Worm (Caenorhabditis elegans) whole organism, L2 larva: ENCODE measurements around the gene cmtr-2.

ENCODE experiments used
- C34F6.9 ChIP-seq: fragments of 150-350 bp; optimal IDR thresholded peaks from 2 replicates; lab custom pipeline; 2014; ENCODE audit warnings: missing biosample characterization, missing genetic modification characterization
- crh-2 ChIP-seq: sonication (generic microtip); optimal IDR thresholded peaks from 2 replicates; lab custom pipeline; 2017; ENCODE audit warnings: missing biosample characterization, missing genetic modification characterization
- skn-1 ChIP-seq: sonication (generic microtip); optimal IDR thresholded peaks from 2 replicates; lab custom pipeline; 2017; ENCODE audit warnings: missing biosample characterization, missing genetic modification characterization
- snpc-4 ChIP-seq: fragments of 150-350 bp; optimal IDR thresholded peaks from 2 replicates; lab custom pipeline; 2014; ENCODE audit warnings: missing biosample characterization, missing genetic modification characterization
- zag-1 ChIP-seq: fragments of 150-350 bp; optimal IDR thresholded peaks from 2 replicates; lab custom pipeline; 2014; ENCODE audit warnings: missing biosample characterization, missing genetic modification characterization

- TF ChIP-seq skn-1 (tag; lab: Kevin White, UChicago): no peak
- TF ChIP-seq snpc-4 (tag; lab: Kevin White, UChicago): no peak
- no peak for TF ChIP-seq C34F6.9
- TF ChIP-seq zag-1 (tag; lab: Kevin White, UChicago): no peak
- TF ChIP-seq crh-2 (tag; lab: Kevin White, UChicago): no peak
Measured at ce11 chrIII:6647568-6647967, 32.4 kb downstream of the cmtr-2 start.
